Worm (Caenorhabditis elegans): ENCODE measurements around the gene Y73B6BL.270.

- TF ChIP-seq mab-5 (tag; optimal IDR thresholded peaks at IDR 0.05), result no peak
- no peak for TF ChIP-seq ceh-82 (tag; optimal IDR thresholded peaks at IDR 0.05)
- no peak for TF ChIP-seq nhr-11 (tag; optimal IDR thresholded peaks at IDR 0.05)
- no peak for TF ChIP-seq nhr-6 (tag; optimal IDR thresholded peaks at IDR 0.05)
- TF ChIP-seq alr-1 (tag; optimal IDR thresholded peaks at IDR 0.05), result no peak
- no peak for TF ChIP-seq ceh-16 (tag; optimal IDR thresholded peaks at IDR 0.05)
- no peak for TF ChIP-seq gmeb-1 (tag; optimal IDR thresholded peaks at IDR 0.05)
- TF ChIP-seq mbf-1 (tag; optimal IDR thresholded peaks at IDR 0.05), result no peak
These were observed 1.5 kb upstream of the Y73B6BL.270 start for ce11 chrIV:6363604-6364003.

All from whole organism, L2 larva.